Worm (Caenorhabditis elegans) whole organism, young adult: Measurements from ENCODE around the gene ent-5.

Source experiments
- B0035.1 ChIP-seq: sonication (generic microtip); optimal IDR thresholded peaks from 2 replicates; lab custom pipeline; 2016; ENCODE audit warnings: missing genetic modification characterization, mild to moderate bottlenecking, missing compliant biosample characterization, missing genotype, missing genetic modification reagents
- C06A6.2 ChIP-seq: fragments of 200-800 bp; sonication (Bioruptor generic); conservative IDR thresholded peaks from 2 replicates; pipeline ENCODE4 v1.3.6; 2022; ENCODE audit warnings: missing genetic modification characterization, missing compliant biosample characterization
- F23B12.7 ChIP-seq: sonication (generic microtip); optimal IDR thresholded peaks from 2 replicates; lab custom pipeline; 2017; ENCODE audit warnings: missing genetic modification characterization, mild to moderate bottlenecking, missing compliant biosample characterization, antibody characterized with exemption, moderate library complexity; ENCODE audit not compliant: insufficient read depth
- K12H6.12 ChIP-seq: fragments of 200-800 bp; sonication (Bioruptor generic); optimal IDR thresholded peaks from 2 replicates; lab custom pipeline; 2018; ENCODE audit warnings: mild to moderate bottlenecking, missing genetic modification characterization, missing compliant biosample characterization
- Y67H2A.10 ChIP-seq: fragments of 200-800 bp; sonication (Bioruptor generic); conservative IDR thresholded peaks from 2 replicates; pipeline ENCODE4 v1.3.6; 2022; ENCODE audit warnings: missing genetic modification reagents, missing genetic modification characterization, missing compliant biosample characterization
- ZK185.1 ChIP-seq: sonication (generic microtip); optimal IDR thresholded peaks from 2 replicates; lab custom pipeline; 2016; ENCODE audit warnings: mild to moderate bottlenecking, missing genetic modification characterization, missing compliant biosample characterization; ENCODE audit not compliant: poor library complexity, severe bottlenecking
- ama-1 ChIP-seq, 3 experiments: fragments of 150-350 bp in 1 of 3; sonication (generic microtip) in 2 of 3; optimal IDR thresholded peaks; 2 replicates each; lab custom pipeline; 2014 to 2018; ENCODE audit warnings: missing biosample characterization in 2 of 3, missing genetic modification characterization in 2 of 3, missing genetic modification reagents in 2 of 3
- ceh-79 ChIP-seq: sonication (generic microtip); optimal IDR thresholded peaks from 2 replicates; lab custom pipeline; 2017; ENCODE audit warnings: mild to moderate bottlenecking, missing genetic modification characterization, missing compliant biosample characterization
- die-1 ChIP-seq: sonication (generic microtip); optimal IDR thresholded peaks from 2 replicates; lab custom pipeline; 2016; ENCODE audit warnings: missing genotype, mild to moderate bottlenecking, missing genetic modification characterization, missing compliant biosample characterization
- ets-4 ChIP-seq: fragments of 200-800 bp; sonication (Bioruptor generic); optimal IDR thresholded peaks from 2 replicates; lab custom pipeline; 2018; ENCODE audit warnings: mild to moderate bottlenecking, missing genetic modification characterization, missing compliant biosample characterization
- fkh-3 ChIP-seq: sonication (generic microtip); optimal IDR thresholded peaks from 2 replicates; lab custom pipeline; 2016; ENCODE audit warnings: mild to moderate bottlenecking, missing genetic modification characterization, missing compliant biosample characterization
- him-1 ChIP-seq: sonication (generic microtip); optimal IDR thresholded peaks from 2 replicates; lab custom pipeline; 2016; ENCODE audit warnings: missing genotype, missing genetic modification reagents, missing genetic modification characterization, missing compliant biosample characterization
- hmg-20 ChIP-seq: fragments of 200-800 bp; sonication (Bioruptor generic); IDR thresholded peaks from 2 replicates; pipeline ENCODE4 v1.3.6; 2022; ENCODE audit warnings: missing genetic modification reagents, missing genetic modification characterization, missing compliant biosample characterization
- hrde-1 ChIP-seq: sonication (generic microtip); optimal IDR thresholded peaks from 2 replicates; lab custom pipeline; 2016; ENCODE audit warnings: missing genetic modification characterization, mild to moderate bottlenecking, missing compliant biosample characterization, moderate library complexity, missing genotype, missing genetic modification reagents, borderline replicate concordance
- lin-54 ChIP-seq: fragments of 200-800 bp; sonication (Bioruptor generic); optimal IDR thresholded peaks from 2 replicates; lab custom pipeline; 2018; ENCODE audit warnings: mild to moderate bottlenecking, missing genetic modification characterization, missing compliant biosample characterization
- lir-1 ChIP-seq: fragments of 200-800 bp; sonication (Bioruptor generic); conservative IDR thresholded peaks from 2 replicates; pipeline ENCODE4 v1.3.6; 2022; ENCODE audit warnings: missing genetic modification reagents, missing genetic modification characterization, missing compliant biosample characterization
- mcd-1 ChIP-seq: fragments of 200-800 bp; sonication (Bioruptor generic); IDR thresholded peaks from 2 replicates; pipeline ENCODE4 v1.3.6; 2022; ENCODE audit warnings: missing genetic modification reagents, missing genetic modification characterization, missing compliant biosample characterization
- mel-28 ChIP-seq: sonication (generic microtip); optimal IDR thresholded peaks from 2 replicates; lab custom pipeline; 2016; ENCODE audit warnings: borderline replicate concordance, mild to moderate bottlenecking, missing genetic modification characterization, missing compliant biosample characterization
- mes-4 ChIP-seq: sonication (generic microtip); optimal IDR thresholded peaks from 2 replicates; lab custom pipeline; 2016; ENCODE audit warnings: missing genotype, missing genetic modification characterization, missing compliant biosample characterization
- nfya-1 ChIP-seq: sonication (generic microtip); optimal IDR thresholded peaks from 2 replicates; lab custom pipeline; 2017; ENCODE audit warnings: antibody characterized with exemption, missing compliant biosample characterization, missing genetic modification characterization, borderline replicate concordance; ENCODE audit not compliant: insufficient read depth
- nfya-2 ChIP-seq: fragments of 200-800 bp; sonication (Bioruptor generic); IDR thresholded peaks from 2 replicates; pipeline ENCODE4 v1.3.6; 2022; ENCODE audit warnings: missing genetic modification reagents, missing genetic modification characterization, missing compliant biosample characterization
- nhr-120 ChIP-seq: fragments of 200-800 bp; sonication (Bioruptor generic); IDR thresholded peaks from 2 replicates; pipeline ENCODE4 v1.3.6; 2022; ENCODE audit warnings: missing genetic modification characterization, missing compliant biosample characterization
- nhr-27 ChIP-seq: fragments of 200-800 bp; sonication (Bioruptor generic); optimal IDR thresholded peaks from 2 replicates; lab custom pipeline; 2018; ENCODE audit warnings: mild to moderate bottlenecking, missing genetic modification characterization, moderate library complexity, missing compliant biosample characterization
- nhr-80 ChIP-seq: sonication (generic microtip); optimal IDR thresholded peaks from 2 replicates; lab custom pipeline; 2016; ENCODE audit warnings: missing genetic modification characterization, missing compliant biosample characterization
- pbrm-1 ChIP-seq: fragments of 200-800 bp; sonication (Bioruptor generic); IDR thresholded peaks from 2 replicates; pipeline ENCODE4 v1.3.6; 2022; ENCODE audit warnings: missing genetic modification reagents, missing genetic modification characterization, missing compliant biosample characterization
- sdz-38 ChIP-seq: sonication (generic microtip); optimal IDR thresholded peaks from 2 replicates; lab custom pipeline; 2016; ENCODE audit warnings: missing genotype, missing genetic modification characterization, missing compliant biosample characterization
- snpc-1.1 ChIP-seq: sonication (generic microtip); optimal IDR thresholded peaks from 2 replicates; lab custom pipeline; 2017; ENCODE audit warnings: missing genetic modification characterization, mild to moderate bottlenecking, missing compliant biosample characterization, antibody characterized with exemption, moderate library complexity, missing genotype, missing genetic modification reagents; ENCODE audit not compliant: insufficient read depth
- tlf-1 ChIP-seq: fragments of 200-800 bp; sonication (Bioruptor generic); optimal IDR thresholded peaks from 2 replicates; lab custom pipeline; 2018; ENCODE audit warnings: mild to moderate bottlenecking, missing genetic modification characterization, missing compliant biosample characterization
- zfh-2 ChIP-seq: fragments of 200-800 bp; sonication (Bioruptor generic); conservative IDR thresholded peaks from 2 replicates; pipeline ENCODE4 v1.3.6; 2022; ENCODE audit warnings: missing genetic modification reagents, missing genetic modification characterization, missing compliant biosample characterization
- zim-3 ChIP-seq: sonication (generic microtip); optimal IDR thresholded peaks from 2 replicates; lab custom pipeline; 2017; ENCODE audit warnings: mild to moderate bottlenecking, missing genetic modification characterization, moderate library complexity, missing compliant biosample characterization
- ztf-18 ChIP-seq: sonication (generic microtip); optimal IDR thresholded peaks from 2 replicates; lab custom pipeline; 2016; ENCODE audit warnings: missing genotype, mild to moderate bottlenecking, missing genetic modification characterization, missing compliant biosample characterization
- ztf-22 ChIP-seq: fragments of 200-800 bp; sonication (Bioruptor generic); optimal IDR thresholded peaks from 2 replicates; lab custom pipeline; 2018; ENCODE audit warnings: mild to moderate bottlenecking, missing genetic modification characterization, moderate library complexity, missing compliant biosample characterization
- ztf-25 ChIP-seq: fragments of 200-800 bp; sonication (Bioruptor generic); IDR thresholded peaks from 2 replicates; pipeline ENCODE4 v1.3.6; 2022; ENCODE audit warnings: missing genetic modification reagents, missing genetic modification characterization, missing compliant biosample characterization
- ztf-26 ChIP-seq: sonication (generic microtip); optimal IDR thresholded peaks from 2 replicates; lab custom pipeline; 2017; ENCODE audit warnings: missing genetic modification characterization, missing compliant biosample characterization
- ztf-28 ChIP-seq: fragments of 200-800 bp; sonication (Bioruptor generic); IDR thresholded peaks from 2 replicates; pipeline ENCODE4 v1.3.6; 2022; ENCODE audit warnings: missing genetic modification reagents, missing genetic modification characterization, missing compliant biosample characterization

Gene ent-5

DNA sequence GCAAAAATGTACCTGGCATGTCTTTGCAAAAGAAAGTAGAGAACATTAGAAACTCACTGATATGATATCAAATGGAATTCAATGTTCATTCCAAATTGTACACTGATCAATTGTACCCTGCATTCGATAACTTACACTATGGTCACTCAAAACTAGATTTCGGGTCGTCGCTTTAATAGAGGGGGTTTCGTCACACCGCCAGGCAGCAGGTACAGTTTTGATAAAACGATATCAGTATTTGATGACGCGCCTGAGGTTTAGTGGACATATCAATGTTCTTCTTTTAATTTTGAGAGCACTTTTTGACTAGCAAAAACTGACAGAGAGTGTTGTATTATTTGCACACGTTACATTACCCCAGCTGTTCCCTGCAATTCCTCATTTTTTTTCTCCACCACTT, 12.9 kb downstream of the ent-5 start:
- TF ChIP-seq nhr-80 = peak; percentile 66
- TF ChIP-seq tlf-1 (GFP tag; lab: Kevin White, UChicago) = no peak
- TF ChIP-seq, all 124 proteins: peak for 1

DNA sequence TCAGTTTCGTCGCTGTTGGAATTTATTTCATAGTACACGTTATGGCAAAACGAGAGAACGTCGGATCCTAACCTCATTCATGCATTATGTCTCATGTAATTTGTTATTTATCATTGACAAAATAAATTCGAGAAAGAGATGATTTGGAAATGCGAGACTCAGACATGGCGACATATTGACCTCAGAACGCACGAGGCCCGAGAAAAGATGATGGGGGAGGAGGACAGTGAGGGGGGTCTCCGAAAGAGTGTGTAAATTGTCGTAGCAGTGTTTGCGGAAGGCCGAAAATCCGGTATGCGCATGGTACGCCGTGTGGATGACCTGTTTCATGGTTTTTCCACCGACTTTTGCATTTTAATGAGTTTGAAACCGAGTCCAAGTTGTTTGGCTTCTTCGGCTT, 13.4 kb downstream of the ent-5 start:
- TF ChIP-seq ZK185.1 (tag; lab: Kevin White, UChicago) (no peak), pbrm-1 (no peak), nfya-2 (GFP tag; lab: Robert Waterston, UW) (no peak), ceh-79 (tag; lab: Kevin White, UChicago) (no peak)

DNA sequence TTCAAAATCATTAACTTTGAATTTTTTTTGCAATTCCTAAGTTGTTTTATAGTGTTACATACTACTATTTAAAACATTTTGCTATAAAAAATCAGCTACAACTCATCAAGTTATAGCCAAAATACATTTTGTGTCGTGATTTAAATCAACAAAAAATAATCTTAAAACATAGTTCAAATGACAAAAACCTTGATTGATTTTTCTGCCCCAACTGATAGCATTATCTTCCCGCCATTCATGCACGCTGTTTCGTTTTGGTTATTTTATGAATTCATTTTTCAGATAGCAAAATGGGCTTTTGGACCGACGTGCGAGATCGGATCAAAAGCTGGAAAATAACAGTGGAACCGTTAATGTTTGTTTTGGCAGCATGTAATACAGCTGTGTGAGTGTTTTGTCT, 16.9 kb downstream of the ent-5 start, which contains the start of gene slcr-46.1:
slcr-46.1 (plus strand) TSS at position 274 of the 400 bp plus-strand sequence.
- TF ChIP-seq mel-28 (tag; lab: Kevin White, UChicago) (no peak), ztf-18 (no peak), nhr-80 (peak; percentile 60), snpc-1.1 (tag; lab: Kevin White, UChicago) (no peak)

- TF ChIP-seq sdz-38 (no peak), mel-28 (tag; lab: Kevin White, UChicago) (no peak)
These were observed 20.0 kb downstream of the ent-5 start for ce11 chrX:4628817-4629575.

- TF ChIP-seq lir-1 (GFP tag; lab: Robert Waterston, UW) (no peak), nhr-80 (no peak), ztf-28 (GFP tag; lab: Robert Waterston, UW) (no peak), zfh-2 (no peak), ztf-26 (tag; lab: Kevin White, UChicago) (no peak), ztf-25 (GFP tag; lab: Robert Waterston, UW) (no peak), B0035.1 (no peak), zim-3 (no peak), hmg-20 (no peak), nhr-120 (GFP tag; lab: Robert Waterston, UW) (no peak), hrde-1 (tag; lab: Kevin White, UChicago) (no peak)
These were observed 20.6 kb downstream of the ent-5 start for ce11 chrX:4628350-4628749.

DNA sequence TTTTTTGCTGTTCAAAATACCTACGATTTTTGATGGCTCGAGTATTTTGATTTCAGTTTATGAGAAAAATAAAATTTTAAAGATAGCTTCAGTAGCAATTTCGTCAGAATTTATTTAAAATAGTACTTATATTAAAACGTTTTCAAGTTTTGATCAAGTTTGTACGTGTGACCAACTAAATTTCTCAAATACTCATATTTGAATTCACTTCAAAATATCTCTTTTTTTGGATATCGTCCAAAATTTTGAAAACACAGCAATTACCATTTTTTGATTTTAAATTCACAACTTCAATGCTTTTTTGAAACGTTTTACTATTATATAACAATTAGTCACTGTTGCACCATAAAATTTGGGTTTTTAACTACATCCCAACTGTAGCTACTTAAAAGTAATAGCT, 22.1 kb downstream of the ent-5 start:
- TF ChIP-seq K12H6.12 (tag; lab: Kevin White, UChicago) (no peak), fkh-3 (tag; lab: Kevin White, UChicago) (no peak), ztf-22 (no peak), Y67H2A.10 (no peak), zim-3 (no peak), nhr-27 (tag; lab: Kevin White, UChicago) (no peak), ets-4 (GFP tag; lab: Kevin White, UChicago) (no peak), C06A6.2 (GFP tag; lab: Robert Waterston, UW) (no peak), lin-54 (no peak), pbrm-1 (no peak), nhr-120 (GFP tag; lab: Robert Waterston, UW) (no peak), nfya-1 (tag; lab: Kevin White, UChicago) (no peak), mes-4 (no peak), ama-1 (optimal IDR thresholded peaks at IDR 0.05; lab: Kevin White, UChicago) (no peak), ama-1 (GFP tag; optimal IDR thresholded peaks at IDR 0.05; lab: Kevin White, UChicago) (no peak), ztf-28 (GFP tag; lab: Robert Waterston, UW) (no peak), mcd-1 (GFP tag; lab: Robert Waterston, UW) (no peak), F23B12.7 (no peak), die-1 (tag; lab: Kevin White, UChicago) (no peak), him-1 (tag; lab: Kevin White, UChicago) (no peak), lir-1 (GFP tag; lab: Robert Waterston, UW) (no peak)
